Worm (Caenorhabditis elegans) whole organism, L4/young adult: ENCODE measurements around the gene T18D3.6.

Source experiments
- W03F9.2 ChIP-seq: fragments of 150-350 bp; optimal IDR thresholded peaks from 2 replicates; lab custom pipeline; 2014; ENCODE audit warnings: missing biosample characterization, missing genetic modification characterization
- him-1 ChIP-seq: sonication (generic microtip); optimal IDR thresholded peaks from 2 replicates; lab custom pipeline; 2016; ENCODE audit warnings: missing genotype, missing genetic modification reagents, missing genetic modification characterization, missing compliant biosample characterization

- no peak for TF ChIP-seq him-1
- no peak for TF ChIP-seq W03F9.2
Measured at ce11 chrX:12430309-12430708, 19.4 kb upstream of the T18D3.6 start, which contains the start of gene med-1.
